Fruit fly (Drosophila melanogaster) whole organism, embryonic: Measurements from ENCODE around the gene CG6048.

Source experiments
- Atf3 ChIP-seq: fragments of 200-800 bp; sonication (Bioruptor generic); optimal IDR thresholded peaks from 3 replicates; lab custom pipeline; 2016; ENCODE audit warnings: missing biosample characterization, missing genetic modification characterization
- B-H2 ChIP-seq: fragments of 200-800 bp; sonication (Bioruptor generic); optimal IDR thresholded peaks from 2 replicates; lab custom pipeline; 2018; ENCODE audit warnings: missing biosample characterization, mild to moderate bottlenecking, missing genetic modification characterization
- CG12391 ChIP-seq: fragments of 200-800 bp; sonication (Bioruptor generic); optimal IDR thresholded peaks from 3 replicates; lab custom pipeline; 2018; ENCODE audit warnings: missing biosample characterization, mild to moderate bottlenecking, missing genetic modification characterization, moderate library complexity
- CG1602 ChIP-seq: fragments of 200-800 bp; sonication (Bioruptor generic); optimal IDR thresholded peaks from 3 replicates; lab custom pipeline; 2016; ENCODE audit warnings: missing biosample characterization, missing genetic modification characterization
- CG18262 ChIP-seq: fragments of 200-800 bp; optimal IDR thresholded peaks from 3 replicates; lab custom pipeline; 2019; ENCODE audit warnings: missing biosample characterization, mild to moderate bottlenecking, missing genetic modification characterization, moderate library complexity
- CG2712 ChIP-seq: fragments of 200-800 bp; optimal IDR thresholded peaks from 3 replicates; lab custom pipeline; 2019; ENCODE audit warnings: missing biosample characterization, mild to moderate bottlenecking, missing genetic modification characterization, moderate library complexity
- CG30403 ChIP-seq: fragments of 200-800 bp; sonication (Bioruptor generic); optimal IDR thresholded peaks from 3 replicates; lab custom pipeline; 2016; ENCODE audit warnings: missing biosample characterization, missing genetic modification characterization
- CG30431 ChIP-seq: fragments of 200-800 bp; sonication (Bioruptor generic); optimal IDR thresholded peaks from 2 replicates; lab custom pipeline; 2017; ENCODE audit warnings: missing biosample characterization, missing genetic modification characterization
- CG34376 ChIP-seq: fragments of 200-800 bp; sonication (Bioruptor generic); optimal IDR thresholded peaks from 2 replicates; lab custom pipeline; 2018; ENCODE audit warnings: missing biosample characterization, mild to moderate bottlenecking, missing genetic modification characterization
- CG4360 ChIP-seq: fragments of 200-800 bp; sonication (Bioruptor generic); IDR thresholded peaks from 2 replicates; pipeline ENCODE4 v1.3.6; 2022; ENCODE audit warnings: missing biosample characterization, missing genetic modification characterization
- CG5953 ChIP-seq: fragments of 200-800 bp; sonication (Bioruptor generic); IDR thresholded peaks from 2 replicates; pipeline ENCODE4 v1.3.6; 2022; ENCODE audit warnings: missing biosample characterization, missing genetic modification characterization
- CG6683 ChIP-seq: fragments of 200-800 bp; sonication (Bioruptor generic); optimal IDR thresholded peaks from 2 replicates; lab custom pipeline; 2017; ENCODE audit warnings: missing biosample characterization, mild to moderate bottlenecking, missing genetic modification characterization, missing genetic modification reagents
- CkIIα-i1 ChIP-seq: fragments of 200-800 bp; sonication (Bioruptor generic); IDR thresholded peaks from 2 replicates; pipeline ENCODE4 v1.3.6; 2022; ENCODE audit warnings: missing biosample characterization, missing genetic modification characterization
- D19A ChIP-seq: fragments of 200-800 bp; optimal IDR thresholded peaks from 3 replicates; lab custom pipeline; 2019; ENCODE audit warnings: missing biosample characterization, mild to moderate bottlenecking, missing genetic modification characterization, moderate library complexity
- Dad ChIP-seq: fragments of 200-800 bp; sonication (Bioruptor generic); optimal IDR thresholded peaks from 3 replicates; lab custom pipeline; 2016; ENCODE audit warnings: missing biosample characterization, missing genetic modification characterization
- Dref ChIP-seq: fragments of 200-800 bp; sonication (Bioruptor generic); IDR thresholded peaks from 2 replicates; pipeline ENCODE4 v1.3.6; 2022; ENCODE audit warnings: missing biosample characterization, missing genetic modification characterization
- Drgx ChIP-seq: fragments of 200-800 bp; sonication (Bioruptor generic); IDR thresholded peaks from 2 replicates; pipeline ENCODE4 v1.3.6; 2022; ENCODE audit warnings: missing biosample characterization, missing genetic modification characterization
- E2f2 ChIP-seq: fragments of 200-800 bp; sonication (Bioruptor generic); IDR thresholded peaks from 2 replicates; pipeline ENCODE4 v1.3.6; 2022; ENCODE audit warnings: missing biosample characterization, missing genetic modification characterization
- ERR ChIP-seq: fragments of 200-800 bp; sonication (Bioruptor generic); optimal IDR thresholded peaks from 2 replicates; lab custom pipeline; 2016; ENCODE audit warnings: missing biosample characterization, missing genetic modification characterization
- GATAe ChIP-seq: fragments of 200-800 bp; sonication (Bioruptor generic); conservative IDR thresholded peaks from 2 replicates; pipeline ENCODE4 v1.3.6; 2022; ENCODE audit warnings: missing biosample characterization, missing genetic modification characterization
- Gsc ChIP-seq: fragments of 200-800 bp; sonication (Bioruptor generic); IDR thresholded peaks from 2 replicates; pipeline ENCODE4 v1.3.6; 2022; ENCODE audit warnings: missing biosample characterization, missing genetic modification characterization
- Gug ChIP-seq: fragments of 200-800 bp; sonication (Bioruptor generic); IDR thresholded peaks from 4 replicates; pipeline ENCODE4 v1.3.6; 2022; ENCODE audit warnings: missing biosample characterization, missing genetic modification characterization
- Lhr ChIP-seq: fragments of 200-800 bp; sonication (Bioruptor generic); optimal IDR thresholded peaks from 3 replicates; lab custom pipeline; 2017; ENCODE audit warnings: mild to moderate bottlenecking, missing biosample characterization, missing genetic modification reagents, missing genetic modification characterization
- Myb ChIP-seq: fragments of 200-800 bp; sonication (Bioruptor generic); optimal IDR thresholded peaks from 2 replicates; lab custom pipeline; 2016; ENCODE audit warnings: missing biosample characterization, missing genetic modification characterization
- Oli ChIP-seq: fragments of 200-800 bp; sonication (Bioruptor generic); optimal IDR thresholded peaks from 2 replicates; lab custom pipeline; 2018; ENCODE audit warnings: missing biosample characterization, mild to moderate bottlenecking, missing genetic modification characterization, moderate library complexity
- Opbp ChIP-seq: fragments of 200-800 bp; sonication (Bioruptor generic); IDR thresholded peaks from 3 replicates; pipeline ENCODE4 v1.3.6; 2022; ENCODE audit warnings: missing biosample characterization, missing genetic modification characterization; ENCODE audit not compliant: partially characterized antibody
- Rx ChIP-seq: fragments of 200-800 bp; sonication (Bioruptor generic); IDR thresholded peaks from 2 replicates; pipeline ENCODE4 v1.3.6; 2022; ENCODE audit warnings: missing biosample characterization, missing genetic modification characterization
- Sin3A ChIP-seq: fragments of >200 bp; optimal IDR thresholded peaks from 2 replicates; lab custom pipeline; 2018
- Sox102F ChIP-seq: fragments of 200-800 bp; sonication (Bioruptor generic); optimal IDR thresholded peaks from 2 replicates; lab custom pipeline; 2018; ENCODE audit warnings: missing biosample characterization, mild to moderate bottlenecking, missing genetic modification characterization, moderate library complexity
- Xbp1 ChIP-seq: fragments of 200-800 bp; sonication (Bioruptor generic); optimal IDR thresholded peaks from 3 replicates; lab custom pipeline; 2016; ENCODE audit warnings: missing biosample characterization, mild to moderate bottlenecking, missing genetic modification characterization
- ara ChIP-seq: fragments of 200-800 bp; sonication (Bioruptor generic); IDR thresholded peaks from 2 replicates; pipeline ENCODE4 v1.3.6; 2022; ENCODE audit warnings: missing biosample characterization, missing genetic modification characterization
- crc ChIP-seq: fragments of 200-800 bp; sonication (Bioruptor generic); optimal IDR thresholded peaks from 2 replicates; lab custom pipeline; 2016; ENCODE audit warnings: missing biosample characterization, missing genetic modification characterization
- dysf ChIP-seq: fragments of 200-800 bp; sonication (Bioruptor generic); IDR thresholded peaks from 3 replicates; pipeline ENCODE4 v1.3.6; 2022; ENCODE audit warnings: missing biosample characterization, missing genetic modification characterization
- esg ChIP-seq: fragments of 200-800 bp; sonication (Bioruptor generic); conservative IDR thresholded peaks from 2 replicates; pipeline ENCODE4 v1.3.6; 2022; ENCODE audit warnings: missing biosample characterization, missing genetic modification characterization
- fd64A ChIP-seq: fragments of 200-800 bp; sonication (Bioruptor generic); optimal IDR thresholded peaks from 3 replicates; lab custom pipeline; 2018; ENCODE audit warnings: missing biosample characterization, mild to moderate bottlenecking, missing genetic modification characterization
- gce ChIP-seq: fragments of 200-800 bp; sonication (Bioruptor generic); IDR thresholded peaks from 3 replicates; pipeline ENCODE4 v1.3.6; 2022; ENCODE audit warnings: missing biosample characterization, missing genetic modification characterization
- gsb-n ChIP-seq: fragments of 200-800 bp; sonication (Bioruptor generic); optimal IDR thresholded peaks from 3 replicates; lab custom pipeline; 2018; ENCODE audit warnings: missing biosample characterization, mild to moderate bottlenecking, missing genetic modification characterization
- gt ChIP-seq: fragments of 200-800 bp; sonication (Bioruptor generic); IDR thresholded peaks from 2 replicates; pipeline ENCODE4 v1.3.6; 2022; ENCODE audit warnings: missing biosample characterization, missing genetic modification characterization
- kay ChIP-seq: fragments of 200-800 bp; sonication (Bioruptor generic); optimal IDR thresholded peaks from 2 replicates; lab custom pipeline; 2016; ENCODE audit warnings: missing biosample characterization, missing genetic modification characterization
- ken ChIP-seq: fragments of 200-800 bp; sonication (Bioruptor generic); IDR thresholded peaks from 3 replicates; pipeline ENCODE4 v1.3.6; 2022; ENCODE audit warnings: missing biosample characterization, missing genetic modification characterization
- lilli ChIP-seq: fragments of 200-800 bp; sonication (Bioruptor generic); optimal IDR thresholded peaks from 3 replicates; lab custom pipeline; 2016; ENCODE audit warnings: missing biosample characterization, missing genetic modification characterization
- lmd ChIP-seq: fragments of 200-800 bp; sonication (Bioruptor generic); IDR thresholded peaks from 2 replicates; pipeline ENCODE4 v1.3.6; 2022; ENCODE audit warnings: missing biosample characterization, missing genetic modification characterization
- mirr ChIP-seq: fragments of 200-800 bp; sonication (Bioruptor generic); optimal IDR thresholded peaks from 3 replicates; lab custom pipeline; 2018; ENCODE audit warnings: missing biosample characterization, mild to moderate bottlenecking, missing genetic modification characterization
- onecut ChIP-seq: fragments of 200-800 bp; sonication (Bioruptor generic); IDR thresholded peaks from 2 replicates; pipeline ENCODE4 v1.3.6; 2022; ENCODE audit warnings: missing biosample characterization, missing genetic modification characterization
- prd ChIP-seq, 3 experiments: fragments of >200 bp in 2 of 3; fragments of 200-800 bp in 1 of 3; sonication (Bioruptor generic) in 1 of 3; optimal IDR thresholded peaks in 2 of 3; IDR thresholded peaks in 1 of 3; 2 replicates in 2 of 3; 3 replicates in 1 of 3; pipeline versions ENCODE4 v1.3.6 to Lab custom; 2017 to 2022; ENCODE audit warnings: missing biosample characterization in 1 of 3, missing genetic modification characterization in 1 of 3
- run ChIP-seq: fragments of 200-800 bp; sonication (Bioruptor generic); optimal IDR thresholded peaks from 3 replicates; lab custom pipeline; 2018; ENCODE audit warnings: missing biosample characterization, mild to moderate bottlenecking, missing genetic modification characterization
- sens ChIP-seq: fragments of 200-800 bp; sonication (Bioruptor generic); peaks from one replicate; lab custom pipeline; 2016; ENCODE audit warnings: missing biosample characterization, missing genetic modification characterization
- sna ChIP-seq: fragments of 200-800 bp; sonication (Bioruptor generic); IDR thresholded peaks from 2 replicates; pipeline ENCODE4 v1.3.6; 2022; ENCODE audit warnings: missing biosample characterization, missing genetic modification characterization; ENCODE audit not compliant: partially characterized antibody
- sr ChIP-seq: fragments of 200-800 bp; sonication (Bioruptor generic); IDR thresholded peaks from 3 replicates; pipeline ENCODE4 v1.3.6; 2022; ENCODE audit warnings: missing biosample characterization, missing genetic modification characterization
- wek ChIP-seq: fragments of 200-800 bp; sonication (Bioruptor generic); optimal IDR thresholded peaks from 3 replicates; lab custom pipeline; 2018; ENCODE audit warnings: missing biosample characterization, mild to moderate bottlenecking, missing genetic modification characterization, moderate library complexity
- zf30C ChIP-seq: fragments of 200-800 bp; sonication (Bioruptor generic); optimal IDR thresholded peaks from 3 replicates; lab custom pipeline; 2018; ENCODE audit warnings: missing biosample characterization, mild to moderate bottlenecking, missing genetic modification characterization
- zfh1 ChIP-seq: fragments of 200-800 bp; sonication (Bioruptor generic); IDR thresholded peaks from 3 replicates; pipeline ENCODE4 v1.3.6; 2022; ENCODE audit warnings: missing biosample characterization, missing genetic modification characterization

The CG6048 gene

DNA sequence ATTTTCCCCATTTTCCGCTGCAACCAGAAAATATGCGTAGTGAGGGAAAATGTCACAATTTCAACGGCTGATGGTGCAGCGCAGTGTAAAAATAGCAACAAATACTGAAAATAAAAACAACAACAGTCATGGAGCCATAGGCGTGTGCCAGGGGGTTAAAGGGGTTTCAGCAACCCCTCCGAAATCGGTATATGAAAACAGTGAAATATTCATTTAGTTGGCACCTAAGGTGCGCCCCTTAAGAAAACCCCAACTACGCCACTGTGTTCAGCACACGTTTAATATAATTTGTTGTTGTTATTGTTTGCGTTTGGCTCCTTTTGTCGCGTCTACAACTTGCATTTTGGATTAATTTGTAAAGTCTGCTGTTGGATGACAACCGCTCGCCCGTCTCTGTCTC is 19.7 kb downstream of the CG6048 start (continued):
- peak; percentile 46 for TF ChIP-seq CG18262 (tag; lab: Kevin White, UChicago)
- TF ChIP-seq kay (GFP tag; lab: Kevin White, UChicago), result no peak
- peak; percentile 55 for TF ChIP-seq Xbp1 (GFP tag; lab: Kevin White, UChicago)
- no peak for TF ChIP-seq Dref (GFP tag; lab: Robert Waterston, UW)
- no peak for TF ChIP-seq zf30C (GFP tag; lab: Kevin White, UChicago)
- TF ChIP-seq CG12391 (tag; lab: Kevin White, UChicago), result peak; percentile 20
- peak; percentile 85 for TF ChIP-seq sens (GFP tag; lab: Kevin White, UChicago)
- no peak for TF ChIP-seq CG6683 (GFP tag; lab: Kevin White, UChicago)
- TF ChIP-seq prd (optimal IDR thresholded peaks at IDR 0.05; lab: Kevin White, UChicago), result no peak
- peak; percentile 63 for TF ChIP-seq prd (GFP tag; IDR thresholded peaks at IDR 0.05; lab: Robert Waterston, UW)
- TF ChIP-seq Sox102F (GFP tag; lab: Kevin White, UChicago), result peak; percentile 60
- peak; percentile 59; the same call in 1 of the 2 replicates for TF ChIP-seq ara (GFP tag; lab: Robert Waterston, UW)
- TF ChIP-seq B-H2 (GFP tag; lab: Kevin White, UChicago), result no peak
- TF ChIP-seq lmd (GFP tag; lab: Robert Waterston, UW), result peak; percentile 54
- 0 out of 3 replicates have a peak, but pooled peaks have one; percentile 34 for TF ChIP-seq sr
- peak; percentile 27 for TF ChIP-seq CG30403 (GFP tag; lab: Kevin White, UChicago)
- no peak for TF ChIP-seq GATAe
- TF ChIP-seq onecut, result peak; percentile 20
- TF ChIP-seq CG30431 (GFP tag; lab: Kevin White, UChicago), result peak; percentile 44
- TF ChIP-seq Rx, result peak; percentile 36; the same call in 1 of the 2 replicates
- TF ChIP-seq zfh1, result peak; percentile 80
- TF ChIP-seq Gsc (GFP tag; lab: Robert Waterston, UW), result peak; percentile 40; the same call in 1 of the 2 replicates
- TF ChIP-seq CG5953, result 0 out of 2 replicates have a peak, but pooled peaks have one; percentile 17
- peak; percentile 42 for TF ChIP-seq Oli (tag; lab: Kevin White, UChicago)
- peak; percentile 64 for TF ChIP-seq fd64A (GFP tag; lab: Kevin White, UChicago)
- peak; percentile 5 for TF ChIP-seq CG1602 (GFP tag; lab: Kevin White, UChicago)
- peak; percentile 49 for TF ChIP-seq dysf
- 0 out of 2 replicates have a peak, but pooled peaks have one; percentile 25 for TF ChIP-seq gt
- TF ChIP-seq CG34376 (GFP tag; lab: Kevin White, UChicago), result no peak
- peak; percentile 49 for TF ChIP-seq CG2712 (tag; lab: Kevin White, UChicago)
- TF ChIP-seq Sin3A (lab: Kevin White, UChicago), result no peak
- 0 out of 2 replicates have a peak, but pooled peaks have one; percentile 14 for TF ChIP-seq esg (GFP tag; lab: Robert Waterston, UW)
- TF ChIP-seq ERR (GFP tag; lab: Kevin White, UChicago), result no peak
- TF ChIP-seq Gug, result peak; percentile 55; the same call in 2 of the 4 replicates
- TF ChIP-seq wek, result no peak
- TF ChIP-seq run (tag; lab: Kevin White, UChicago), result no peak
- TF ChIP-seq Myb (GFP tag; lab: Kevin White, UChicago), result no peak
- TF ChIP-seq Dad (GFP tag; lab: Kevin White, UChicago), result no peak
- no peak for TF ChIP-seq Opbp (GFP tag; lab: Robert Waterston, UW)
- peak; percentile 77 for TF ChIP-seq ken
- TF ChIP-seq sna, result no peak
- peak; percentile 77 for TF ChIP-seq CG4360 (GFP tag; lab: Robert Waterston, UW)
- TF ChIP-seq E2f2, result peak; percentile 26; the same call in 1 of the 2 replicates
- TF ChIP-seq lilli (GFP tag; lab: Kevin White, UChicago), result peak; percentile 32
- no peak for TF ChIP-seq mirr (GFP tag; lab: Kevin White, UChicago)
- no peak for TF ChIP-seq CkIIα-i1 (GFP tag; lab: Robert Waterston, UW)
- TF ChIP-seq crc, result no peak
- peak; percentile 7 for TF ChIP-seq Atf3 (GFP tag; lab: Kevin White, UChicago)
- peak; percentile 9 for TF ChIP-seq Lhr (GFP tag; lab: Kevin White, UChicago)
- TF ChIP-seq gsb-n (tag; lab: Kevin White, UChicago), result peak; percentile 27
- TF ChIP-seq Drgx, result peak; percentile 87
- TF ChIP-seq gce (GFP tag; lab: Robert Waterston, UW), result peak; percentile 58; the same call in 1 of the 3 replicates
- peak; percentile 18 for TF ChIP-seq D19A
